Worm (Caenorhabditis elegans): ENCODE data around the gene Y56A3A.41.

- TF ChIP-seq ztf-11 (tag; optimal IDR thresholded peaks at IDR 0.05) (no peak), drap-1 (GFP tag; optimal IDR thresholded peaks at IDR 0.05) (no peak), sptf-1 (tag; optimal IDR thresholded peaks at IDR 0.05) (no peak), unc-39 (tag; optimal IDR thresholded peaks at IDR 0.05) (no peak), unc-62 (GFP tag; optimal IDR thresholded peaks at IDR 0.05) (no peak), elt-1 (tag; optimal IDR thresholded peaks at IDR 0.05; ENCODE audit: borderline replicate concordance, insufficient read depth) (no peak), nhr-12 (tag; optimal IDR thresholded peaks at IDR 0.05) (no peak), snpc-4 (tag; optimal IDR thresholded peaks at IDR 0.05) (no peak), ces-1 (GFP tag; optimal IDR thresholded peaks at IDR 0.05) (no peak), mep-1 (tag; optimal IDR thresholded peaks at IDR 0.05) (no peak), pha-4 (tag; optimal IDR thresholded peaks at IDR 0.05) (no peak), zip-8 (tag; optimal IDR thresholded peaks at IDR 0.05) (no peak), lsy-2 (tag; optimal IDR thresholded peaks at IDR 0.05) (no peak), lin-32 (GFP tag; optimal IDR thresholded peaks at IDR 0.05) (no peak)
Observed at ce11 chrIII:11914220-11914619, 21.4 kb upstream of the Y56A3A.41 start, which contains the start of gene Y56A3A.16.
